Worm (Caenorhabditis elegans): ENCODE data around the gene C41C4.9.
A peak's percentile ranks its signal among the peaks of the same experiment; 100 is the strongest.

C41C4.9 gene

DNA sequence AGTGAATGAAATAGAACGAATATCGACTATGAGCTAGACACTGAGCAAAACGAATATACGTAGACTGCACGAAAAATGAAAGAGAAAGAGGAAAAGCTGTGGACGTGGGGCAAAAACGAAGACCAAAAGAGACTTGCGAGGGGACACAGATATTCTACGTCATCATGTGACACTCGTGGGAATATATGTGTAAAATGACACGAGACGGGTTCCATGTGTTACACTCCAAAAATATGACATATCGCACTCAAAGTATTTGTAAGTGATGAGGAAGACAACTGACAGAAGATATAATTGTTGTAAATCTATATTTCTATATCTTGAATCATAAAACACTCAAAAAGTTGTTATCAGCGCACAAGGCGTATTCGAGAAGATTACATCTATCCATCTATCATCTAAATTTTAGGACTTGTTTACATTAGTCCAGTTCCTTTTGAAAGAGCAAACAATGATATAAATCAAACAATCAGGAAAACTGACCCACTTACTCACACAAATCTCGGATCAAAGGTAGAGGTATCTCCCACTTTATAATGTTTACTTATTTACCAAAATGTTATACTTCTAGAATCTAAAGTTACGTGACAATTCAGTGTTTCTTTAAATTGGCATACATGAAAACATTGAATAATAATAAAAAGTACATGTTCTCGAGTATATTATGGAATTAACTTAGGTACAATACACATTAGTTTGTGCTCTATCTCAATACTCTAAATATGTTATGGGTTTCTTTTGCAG, 35.5 kb upstream of the C41C4.9 start:
- TF ChIP-seq snpc-4 (tag; optimal IDR thresholded peaks at IDR 0.05) (no peak), lsy-2 (tag; optimal IDR thresholded peaks at IDR 0.05) (no peak), unc-62 (GFP tag; optimal IDR thresholded peaks at IDR 0.05) (peak; percentile 84), flh-1 (GFP tag; optimal IDR thresholded peaks at IDR 0.05) (no peak), lin-32 (GFP tag; optimal IDR thresholded peaks at IDR 0.05) (no peak), nhr-12 (tag; optimal IDR thresholded peaks at IDR 0.05) (no peak), nhr-2 (tag; optimal IDR thresholded peaks at IDR 0.05) (no peak), lin-13 (tag; optimal IDR thresholded peaks at IDR 0.05) (no peak), drap-1 (GFP tag; optimal IDR thresholded peaks at IDR 0.05) (no peak), unc-120 (tag; optimal IDR thresholded peaks at IDR 0.05; ENCODE audit: poor library complexity, severe bottlenecking) (peak; percentile 60), mls-2 (tag; optimal IDR thresholded peaks at IDR 0.05) (no peak), ces-1 (GFP tag; optimal IDR thresholded peaks at IDR 0.05) (peak; percentile 31), pha-4 (tag; optimal IDR thresholded peaks at IDR 0.05) (no peak), hlh-1 (tag; optimal IDR thresholded peaks at IDR 0.05) (peak; percentile 50), nhr-76 (tag; optimal IDR thresholded peaks at IDR 0.05) (no peak)

DNA sequence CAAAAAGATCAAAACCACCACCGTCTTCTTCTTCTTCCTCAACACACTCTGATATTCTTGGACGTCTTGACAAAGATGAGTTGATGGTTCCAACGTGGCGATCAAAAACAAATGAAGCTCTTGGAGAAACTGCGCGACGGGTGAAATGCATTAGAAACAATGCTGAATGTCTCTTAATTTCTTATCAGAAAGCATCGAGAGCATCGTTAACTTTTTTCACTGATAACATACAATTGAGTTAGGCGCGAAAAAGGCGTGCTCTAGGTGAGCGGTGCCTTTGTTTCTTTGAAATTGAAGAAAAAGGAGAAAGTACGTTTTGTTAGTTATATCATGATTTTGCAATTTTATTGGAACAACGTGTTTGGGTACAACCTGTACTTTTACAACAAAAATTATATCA, 34.2 kb upstream of the C41C4.9 start, which contains the start of gene gpcp-2:
TSS of gene gpcp-2 (minus strand) at position 153 of the 400 bp plus-strand sequence.
- TF ChIP-seq ham-2 (GFP tag; optimal IDR thresholded peaks at IDR 0.05) (no peak), zip-8 (tag; optimal IDR thresholded peaks at IDR 0.05) (no peak), elt-3 (tag; optimal IDR thresholded peaks at IDR 0.05) (no peak), nhr-12 (tag; optimal IDR thresholded peaks at IDR 0.05) (no peak), lin-32 (GFP tag; optimal IDR thresholded peaks at IDR 0.05) (no peak), nhr-76 (tag; optimal IDR thresholded peaks at IDR 0.05) (no peak), blmp-1 (tag; optimal IDR thresholded peaks at IDR 0.05) (no peak), snpc-4 (tag; optimal IDR thresholded peaks at IDR 0.05) (no peak), lin-13 (tag; optimal IDR thresholded peaks at IDR 0.05) (no peak), cnd-1 (tag; optimal IDR thresholded peaks at IDR 0.05) (no peak), nhr-237 (tag; optimal IDR thresholded peaks at IDR 0.05) (no peak)

DNA sequence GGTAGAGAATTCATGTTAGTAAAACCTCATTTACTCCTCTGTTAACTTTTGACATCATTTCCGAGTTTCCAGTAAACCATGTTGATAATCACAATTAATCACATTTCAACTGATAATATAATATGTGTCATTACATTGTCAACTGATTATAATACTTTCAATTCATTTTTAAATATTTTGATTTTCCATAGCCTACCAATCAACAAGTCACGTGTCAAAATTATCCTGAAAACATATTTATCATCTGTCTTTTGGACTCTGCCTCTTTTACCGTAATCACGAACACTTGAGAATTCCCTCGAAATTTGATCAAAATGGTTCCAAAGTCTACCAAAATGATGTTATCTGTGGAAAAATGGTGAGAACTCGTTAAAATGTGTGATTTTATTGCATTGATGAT, 33.4 kb upstream of the C41C4.9 start:
- no peak for TF ChIP-seq flh-1 (GFP tag; optimal IDR thresholded peaks at IDR 0.05)
- no peak for TF ChIP-seq blmp-1 (tag; optimal IDR thresholded peaks at IDR 0.05)
- TF ChIP-seq unc-120 (tag; optimal IDR thresholded peaks at IDR 0.05; ENCODE audit: poor library complexity, severe bottlenecking): no peak
- TF ChIP-seq snpc-4 (tag; optimal IDR thresholded peaks at IDR 0.05): no peak
- no peak for TF ChIP-seq ces-1 (GFP tag; optimal IDR thresholded peaks at IDR 0.05)
- no peak for TF ChIP-seq sem-2 (GFP tag; optimal IDR thresholded peaks at IDR 0.05)
- no peak for TF ChIP-seq elt-1 (tag; optimal IDR thresholded peaks at IDR 0.05; ENCODE audit: borderline replicate concordance, insufficient read depth)
- TF ChIP-seq drap-1 (GFP tag; optimal IDR thresholded peaks at IDR 0.05): no peak

DNA sequence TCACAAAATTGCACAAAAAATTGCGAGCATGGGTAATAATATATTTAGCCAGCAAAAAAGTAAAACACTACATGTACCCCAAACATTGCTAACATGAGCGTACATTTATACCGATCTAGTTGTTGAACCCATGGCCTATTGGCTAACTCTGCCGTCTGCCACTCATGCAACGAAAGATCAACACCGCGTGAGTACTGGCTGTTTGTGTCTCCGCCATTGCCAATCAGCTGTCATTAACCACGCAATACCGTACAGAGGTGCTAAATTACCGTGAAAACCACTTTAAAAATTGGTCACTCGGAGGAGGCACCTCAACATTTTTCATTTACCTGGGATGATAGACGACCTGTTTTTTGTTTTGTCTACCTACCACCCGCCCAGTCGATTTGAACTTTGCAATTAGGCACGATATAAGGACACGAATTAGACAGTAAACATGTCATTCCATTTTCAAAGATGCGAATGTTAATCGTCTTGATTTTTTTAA, 32.1 kb upstream of the C41C4.9 start, which contains the start of gene K02C4.2:
TSS of gene K02C4.2 (plus strand) at position 437 of the 487 bp plus-strand sequence.
- TF ChIP-seq cnd-1 (tag; optimal IDR thresholded peaks at IDR 0.05) (peak; percentile 86), lin-13 (tag; optimal IDR thresholded peaks at IDR 0.05) (peak; percentile 20), tbx-8 (GFP tag; optimal IDR thresholded peaks at IDR 0.05) (peak; percentile 59), ceh-83 (GFP tag; optimal IDR thresholded peaks at IDR 0.05) (peak; percentile 89), elt-3 (tag; optimal IDR thresholded peaks at IDR 0.05) (no peak), mab-5 (tag; optimal IDR thresholded peaks at IDR 0.05) (no peak), hlh-1 (tag; optimal IDR thresholded peaks at IDR 0.05) (peak; percentile 8), blmp-1 (tag; optimal IDR thresholded peaks at IDR 0.05) (no peak), snpc-4 (tag; optimal IDR thresholded peaks at IDR 0.05) (no peak), lin-32 (GFP tag; optimal IDR thresholded peaks at IDR 0.05) (peak; percentile 76), nhr-237 (tag; optimal IDR thresholded peaks at IDR 0.05) (no peak), nhr-12 (tag; optimal IDR thresholded peaks at IDR 0.05) (no peak), flh-1 (GFP tag; optimal IDR thresholded peaks at IDR 0.05) (peak; percentile 59), nhr-76 (tag; optimal IDR thresholded peaks at IDR 0.05) (no peak), sptf-1 (tag; optimal IDR thresholded peaks at IDR 0.05) (no peak), ces-1 (GFP tag; optimal IDR thresholded peaks at IDR 0.05) (no peak), sem-2 (GFP tag; optimal IDR thresholded peaks at IDR 0.05) (peak; percentile 76), unc-39 (tag; optimal IDR thresholded peaks at IDR 0.05) (no peak), bed-3 (GFP tag; optimal IDR thresholded peaks at IDR 0.05) (peak; percentile 12), drap-1 (GFP tag; optimal IDR thresholded peaks at IDR 0.05) (peak; percentile 86), ceh-43 (GFP tag; optimal IDR thresholded peaks at IDR 0.05) (peak; percentile 63), nhr-28 (tag; optimal IDR thresholded peaks at IDR 0.05) (no peak), elt-1 (tag; optimal IDR thresholded peaks at IDR 0.05; ENCODE audit: borderline replicate concordance, insufficient read depth) (no peak), unc-120 (tag; optimal IDR thresholded peaks at IDR 0.05; ENCODE audit: poor library complexity, severe bottlenecking) (peak; percentile 20), pha-4 (tag; optimal IDR thresholded peaks at IDR 0.05) (peak; percentile 55), lsy-2 (tag; optimal IDR thresholded peaks at IDR 0.05) (no peak), ceh-39 (tag; optimal IDR thresholded peaks at IDR 0.05) (no peak), mep-1 (tag; optimal IDR thresholded peaks at IDR 0.05) (peak; percentile 12), M03D4.4 (tag; optimal IDR thresholded peaks at IDR 0.05) (peak; percentile 79), nhr-2 (tag; optimal IDR thresholded peaks at IDR 0.05) (no peak), ham-2 (GFP tag; optimal IDR thresholded peaks at IDR 0.05) (peak; percentile 73), unc-62 (GFP tag; optimal IDR thresholded peaks at IDR 0.05) (peak; percentile 22), ztf-11 (tag; optimal IDR thresholded peaks at IDR 0.05) (no peak), mls-2 (tag; optimal IDR thresholded peaks at IDR 0.05) (peak; percentile 81), zip-8 (tag; optimal IDR thresholded peaks at IDR 0.05) (peak; percentile 23)

Measured in whole organism, mixed stage, embryonic.